Worm (Caenorhabditis elegans): ENCODE measurements around the gene C47E8.3.

DNA sequence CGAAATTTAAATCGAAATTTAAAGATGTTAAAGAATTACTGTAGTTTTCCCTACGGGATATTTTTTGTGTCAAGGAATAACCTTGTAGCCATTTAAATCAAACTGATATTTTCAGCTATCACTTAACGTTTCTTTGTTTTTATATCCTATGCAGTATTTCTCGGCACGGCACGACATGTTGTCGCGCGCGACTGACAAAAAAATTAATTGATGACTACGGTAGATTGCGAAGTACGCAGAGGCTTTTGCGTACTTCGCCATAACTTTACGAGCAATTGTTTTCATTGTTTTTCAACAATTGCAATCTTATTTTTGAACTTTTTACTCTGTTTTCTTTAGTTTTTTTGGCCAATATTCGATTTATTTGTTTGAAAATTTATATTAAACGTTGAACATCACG is 17.9 kb downstream of the C47E8.3 start:
- no peak for TF ChIP-seq hlh-1 (tag; optimal IDR thresholded peaks at IDR 0.05)
- TF ChIP-seq nhr-76 (tag; optimal IDR thresholded peaks at IDR 0.05), result no peak
- TF ChIP-seq elt-1 (tag; optimal IDR thresholded peaks at IDR 0.05; ENCODE audit: borderline replicate concordance, insufficient read depth), result no peak
- no peak for TF ChIP-seq unc-62 (GFP tag; optimal IDR thresholded peaks at IDR 0.05)
- no peak for TF ChIP-seq pha-4 (tag; optimal IDR thresholded peaks at IDR 0.05)
- no peak for TF ChIP-seq unc-120 (tag; optimal IDR thresholded peaks at IDR 0.05; ENCODE audit: poor library complexity, severe bottlenecking)
- TF ChIP-seq nhr-28 (tag; optimal IDR thresholded peaks at IDR 0.05), result no peak
- no peak for TF ChIP-seq lin-13 (tag; optimal IDR thresholded peaks at IDR 0.05)

Data from whole organism, mixed stage, embryonic.